Fruit fly (Drosophila melanogaster): Measurements from ENCODE around the gene CG12535.
A peak's percentile ranks its signal among the peaks of the same experiment; 100 is the strongest.

CG12535 gene

DNA sequence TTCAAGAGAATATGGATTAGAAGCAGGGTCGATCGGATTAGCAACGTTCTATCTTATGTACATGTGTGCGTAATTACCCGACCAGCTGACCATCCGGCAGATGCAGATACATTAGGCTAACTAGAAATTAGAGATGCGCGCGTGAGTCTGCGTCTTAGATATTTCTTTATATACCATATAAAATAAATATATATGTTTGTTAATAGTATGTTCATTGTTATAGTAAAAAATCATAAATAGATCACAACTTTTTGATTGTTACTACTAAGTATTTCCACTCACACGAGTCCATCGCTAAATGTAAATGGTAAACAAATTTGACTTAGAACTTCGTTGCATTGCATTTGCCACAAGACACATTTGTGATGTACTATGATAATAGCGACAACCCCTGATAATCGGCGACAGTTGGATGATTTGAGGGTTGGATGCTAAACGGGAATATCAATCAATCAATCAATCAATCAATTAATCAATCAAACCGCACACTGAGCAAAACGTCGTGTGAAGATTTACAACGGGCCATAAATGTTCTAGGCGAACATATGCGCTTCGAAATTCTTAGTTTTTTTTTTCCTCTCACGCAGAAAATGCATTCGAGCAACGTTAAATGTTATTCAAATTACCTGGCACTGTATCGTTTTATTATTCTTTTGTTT, 51.8 kb downstream of the CG12535 start (continued):
- TF ChIP-seq en (GFP tag; optimal IDR thresholded peaks at IDR 0.05) (no peak), CG10654 (GFP tag; optimal IDR thresholded peaks at IDR 0.05) (no peak), MESR4 (GFP tag; optimal IDR thresholded peaks at IDR 0.05) (no peak), CG15073 (GFP tag; optimal IDR thresholded peaks at IDR 0.05) (no peak), Jarid2 (GFP tag; optimal IDR thresholded peaks at IDR 0.05) (no peak), ems (GFP tag; optimal IDR thresholded peaks at IDR 0.05) (no peak), CG17385 (GFP tag; optimal IDR thresholded peaks at IDR 0.05) (peak; percentile 51), ERR (GFP tag; optimal IDR thresholded peaks at IDR 0.05) (no peak), Dref (GFP tag; IDR thresholded peaks at IDR 0.05) (no peak), CG12769 (tag; optimal IDR thresholded peaks at IDR 0.05) (no peak), dimm (GFP tag; IDR thresholded peaks at IDR 0.05) (no peak), Sox102F (GFP tag; optimal IDR thresholded peaks at IDR 0.05) (peak; percentile 64), CG13894 (tag; optimal IDR thresholded peaks at IDR 0.05) (no peak), CG3163 (GFP tag; optimal IDR thresholded peaks at IDR 0.05) (no peak), wek (GFP tag; optimal IDR thresholded peaks at IDR 0.05) (no peak), yki (optimal IDR thresholded peaks at IDR 0.05) (no peak), Opbp (GFP tag; IDR thresholded peaks at IDR 0.05; ENCODE audit: partially characterized antibody) (no peak), ranshi (GFP tag; IDR thresholded peaks at IDR 0.05) (no peak), Mrtf (GFP tag; IDR thresholded peaks at IDR 0.05) (no peak), CG16813 (GFP tag; IDR thresholded peaks at IDR 0.05; ENCODE audit: partially characterized antibody) (no peak; the same call in 2 of the 3 replicates), Fer2 (tag; optimal IDR thresholded peaks at IDR 0.05) (no peak), cas (GFP tag; IDR thresholded peaks at IDR 0.05) (no peak), row (GFP tag; IDR thresholded peaks at IDR 0.05) (peak; percentile 73), Poxn (GFP tag; IDR thresholded peaks at IDR 0.05) (no peak), ato (GFP tag; IDR thresholded peaks at IDR 0.05; ENCODE audit: partially characterized antibody) (no peak), CG3281 (GFP tag; optimal IDR thresholded peaks at IDR 0.05) (no peak), CG17568 (GFP tag; optimal IDR thresholded peaks at IDR 0.05) (peak; percentile 34), CG12104 (GFP tag; optimal IDR thresholded peaks at IDR 0.05) (no peak), B-H1 (GFP tag; IDR thresholded peaks at IDR 0.05) (no peak), Myb (GFP tag; optimal IDR thresholded peaks at IDR 0.05) (no peak), CG6765 (GFP tag; optimal IDR thresholded peaks at IDR 0.05) (no peak), CG18476 (GFP tag; optimal IDR thresholded peaks at IDR 0.05) (no peak), chm (GFP tag; IDR thresholded peaks at IDR 0.05) (no peak), corto (GFP tag; optimal IDR thresholded peaks at IDR 0.05) (no peak), CG8765 (GFP tag; IDR thresholded peaks at IDR 0.05) (no peak), Scr (GFP tag; IDR thresholded peaks at IDR 0.05; ENCODE audit: partially characterized antibody) (peak; percentile 69), crc (GFP tag; optimal IDR thresholded peaks at IDR 0.05) (no peak), zfh1 (GFP tag; IDR thresholded peaks at IDR 0.05) (peak; percentile 78; the same call in 2 of the 3 replicates), HLH4C (GFP tag; IDR thresholded peaks at IDR 0.05; ENCODE audit: partially characterized antibody) (no peak), CG4404 (GFP tag; IDR thresholded peaks at IDR 0.05) (peak; percentile 81), CG9932 (GFP tag; IDR thresholded peaks at IDR 0.05) (peak; percentile 47), Dad (GFP tag; optimal IDR thresholded peaks at IDR 0.05) (no peak), Sox100B (GFP tag; optimal IDR thresholded peaks at IDR 0.05) (peak; percentile 23), lilli (GFP tag; optimal IDR thresholded peaks at IDR 0.05) (no peak), D19B (GFP tag; optimal IDR thresholded peaks at IDR 0.05) (no peak), Ravus (GFP tag; IDR thresholded peaks at IDR 0.05) (no peak; the same call in 1 of the 2 replicates), BEAF-32 (GFP tag; optimal IDR thresholded peaks at IDR 0.05) (peak; percentile 60), CG15601 (tag; optimal IDR thresholded peaks at IDR 0.05) (peak; percentile 11), CG4328 (GFP tag; optimal IDR thresholded peaks at IDR 0.05) (no peak), CG7987 (GFP tag; optimal IDR thresholded peaks at IDR 0.05) (no peak), CG30403 (GFP tag; optimal IDR thresholded peaks at IDR 0.05) (peak; percentile 52)
